Worm (Caenorhabditis elegans) whole organism, young adult: ENCODE results near the gene ubq-2.

Experiments
- B0261.1 ChIP-seq: sonication (generic microtip); optimal IDR thresholded peaks from 2 replicates; lab custom pipeline; 2016; ENCODE audit warnings: mild to moderate bottlenecking, missing genetic modification characterization, moderate library complexity, missing compliant biosample characterization
- B0336.3 ChIP-seq: fragments of 200-800 bp; sonication (Bioruptor generic); IDR thresholded peaks from 2 replicates; pipeline ENCODE4 v1.3.6; 2022; ENCODE audit warnings: missing genetic modification characterization, missing compliant biosample characterization
- C06A6.2 ChIP-seq: fragments of 200-800 bp; sonication (Bioruptor generic); conservative IDR thresholded peaks from 2 replicates; pipeline ENCODE4 v1.3.6; 2022; ENCODE audit warnings: missing genetic modification characterization, missing compliant biosample characterization
- D2030.7 ChIP-seq: fragments of 200-800 bp; sonication (Bioruptor generic); IDR thresholded peaks from 2 replicates; pipeline ENCODE4 v1.3.6; 2022; ENCODE audit warnings: missing genetic modification reagents, missing genetic modification characterization, missing compliant biosample characterization
- F23B12.7 ChIP-seq: sonication (generic microtip); optimal IDR thresholded peaks from 2 replicates; lab custom pipeline; 2017; ENCODE audit warnings: missing genetic modification characterization, mild to moderate bottlenecking, missing compliant biosample characterization, antibody characterized with exemption, moderate library complexity; ENCODE audit not compliant: insufficient read depth
- F33H1.4 ChIP-seq: fragments of 200-800 bp; sonication (Bioruptor generic); IDR thresholded peaks from 2 replicates; pipeline ENCODE4 v1.3.6; 2022; ENCODE audit warnings: missing genetic modification reagents, missing genetic modification characterization, missing compliant biosample characterization
- F37B4.10 ChIP-seq: fragments of 200-800 bp; sonication (Bioruptor generic); IDR thresholded peaks from 2 replicates; pipeline ENCODE4 v1.3.6; 2022; ENCODE audit warnings: missing genetic modification characterization, missing compliant biosample characterization
- F49E8.2 ChIP-seq: sonication (generic microtip); optimal IDR thresholded peaks from 3 replicates; lab custom pipeline; 2017; ENCODE audit warnings: missing genetic modification characterization, mild to moderate bottlenecking, missing compliant biosample characterization, antibody characterized with exemption, moderate library complexity; ENCODE audit not compliant: insufficient read depth
- K11D2.4 ChIP-seq: fragments of 200-800 bp; sonication (Bioruptor generic); IDR thresholded peaks from 2 replicates; pipeline ENCODE4 v1.3.6; 2022; ENCODE audit warnings: missing genetic modification reagents, missing genetic modification characterization, missing compliant biosample characterization
- Y53G8AR.9 ChIP-seq: fragments of 200-800 bp; sonication (Bioruptor generic); conservative IDR thresholded peaks from 2 replicates; pipeline ENCODE4 v1.3.6; 2022; ENCODE audit warnings: missing genetic modification reagents, missing genetic modification characterization, missing compliant biosample characterization
- Y95B8A.8 ChIP-seq: fragments of 200-800 bp; sonication (Bioruptor generic); IDR thresholded peaks from 2 replicates; pipeline ENCODE4 v1.3.6; 2022; ENCODE audit warnings: missing genetic modification reagents, missing genetic modification characterization, missing compliant biosample characterization
- ama-1 ChIP-seq, 3 experiments: fragments of 150-350 bp in 1 of 3; sonication (generic microtip) in 2 of 3; optimal IDR thresholded peaks; 2 replicates each; lab custom pipeline; 2014 to 2018; ENCODE audit warnings: missing biosample characterization in 2 of 3, missing genetic modification characterization in 2 of 3, missing genetic modification reagents in 2 of 3
- aptf-2 ChIP-seq: fragments of 200-800 bp; sonication (Bioruptor generic); conservative IDR thresholded peaks from 2 replicates; pipeline ENCODE4 v1.3.6; 2022; ENCODE audit warnings: missing genetic modification reagents, missing genetic modification characterization, missing compliant biosample characterization
- attf-6 ChIP-seq: fragments of 200-800 bp; sonication (Bioruptor generic); IDR thresholded peaks from 2 replicates; pipeline ENCODE4 v1.3.6; 2022; ENCODE audit warnings: missing genetic modification reagents, missing genetic modification characterization, missing compliant biosample characterization
- ccch-3 ChIP-seq: fragments of 200-800 bp; sonication (Bioruptor generic); optimal IDR thresholded peaks from 2 replicates; lab custom pipeline; 2018; ENCODE audit warnings: mild to moderate bottlenecking, missing genetic modification characterization, missing compliant biosample characterization
- cebp-1 ChIP-seq, 2 experiments: fragments of 200-800 bp in 1 of 2; sonication (Bioruptor generic) in 1 of 2; sonication (generic microtip) in 1 of 2; IDR thresholded peaks in 1 of 2; optimal IDR thresholded peaks in 1 of 2; 2 replicates each; pipeline versions ENCODE4 v1.3.6 to Lab custom; 2017 to 2022; ENCODE audit warnings: missing compliant biosample characterization in 2 of 2, missing genetic modification characterization in 2 of 2, mild to moderate bottlenecking in 1 of 2, missing genetic modification reagents in 1 of 2, moderate library complexity in 1 of 2
- cebp-2 ChIP-seq: fragments of 200-800 bp; sonication (Bioruptor generic); IDR thresholded peaks from 2 replicates; pipeline ENCODE4 v1.3.6; 2022; ENCODE audit warnings: missing genetic modification characterization, missing compliant biosample characterization
- ceh-27 ChIP-seq: fragments of 200-800 bp; sonication (Bioruptor generic); optimal IDR thresholded peaks from 2 replicates; lab custom pipeline; 2018; ENCODE audit warnings: mild to moderate bottlenecking, missing genetic modification characterization, moderate library complexity, missing compliant biosample characterization
- chd-7 ChIP-seq: sonication (generic microtip); optimal IDR thresholded peaks from 2 replicates; lab custom pipeline; 2016; ENCODE audit warnings: mild to moderate bottlenecking, missing genetic modification characterization, moderate library complexity, missing compliant biosample characterization
- dox-1 ChIP-seq: fragments of 200-800 bp; sonication (Bioruptor generic); IDR thresholded peaks from 2 replicates; pipeline ENCODE4 v1.3.6; 2022; ENCODE audit warnings: missing genetic modification reagents, missing genetic modification characterization, missing compliant biosample characterization
- dpl-1 ChIP-seq: fragments of 150-350 bp; optimal IDR thresholded peaks from 2 replicates; lab custom pipeline; 2014; ENCODE audit warnings: missing biosample characterization, missing genetic modification reagents, missing genetic modification characterization
- egrh-3 ChIP-seq: fragments of 200-800 bp; sonication (Bioruptor generic); IDR thresholded peaks from 2 replicates; pipeline ENCODE4 v1.3.6; 2022; ENCODE audit warnings: missing genetic modification reagents, missing genetic modification characterization, missing compliant biosample characterization
- ekl-4 ChIP-seq: fragments of 200-800 bp; sonication (Bioruptor generic); IDR thresholded peaks from 2 replicates; pipeline ENCODE4 v1.3.6; 2022; ENCODE audit warnings: missing genetic modification reagents, missing genetic modification characterization, missing compliant biosample characterization
- him-1 ChIP-seq: sonication (generic microtip); optimal IDR thresholded peaks from 2 replicates; lab custom pipeline; 2016; ENCODE audit warnings: missing genotype, missing genetic modification reagents, missing genetic modification characterization, missing compliant biosample characterization
- hmg-1.2 ChIP-seq: fragments of 200-800 bp; sonication (Bioruptor generic); IDR thresholded peaks from 2 replicates; pipeline ENCODE4 v1.3.6; 2022; ENCODE audit warnings: missing genetic modification reagents, missing genetic modification characterization, missing compliant biosample characterization
- hmg-20 ChIP-seq: fragments of 200-800 bp; sonication (Bioruptor generic); IDR thresholded peaks from 2 replicates; pipeline ENCODE4 v1.3.6; 2022; ENCODE audit warnings: missing genetic modification reagents, missing genetic modification characterization, missing compliant biosample characterization
- lin-35 ChIP-seq, 3 experiments: fragments of 150-350 bp in 2 of 3; sonication (generic microtip) in 1 of 3; optimal IDR thresholded peaks; 2 replicates each; lab custom pipeline; 2014 to 2018; ENCODE audit warnings: missing biosample characterization in 3 of 3, missing genetic modification characterization in 3 of 3, missing genetic modification reagents in 3 of 3
- lin-40 ChIP-seq: sonication (generic microtip); optimal IDR thresholded peaks from 2 replicates; lab custom pipeline; 2016; ENCODE audit warnings: missing genetic modification characterization, mild to moderate bottlenecking, missing compliant biosample characterization, missing genotype, missing genetic modification reagents
- lin-54 ChIP-seq: fragments of 200-800 bp; sonication (Bioruptor generic); optimal IDR thresholded peaks from 2 replicates; lab custom pipeline; 2018; ENCODE audit warnings: mild to moderate bottlenecking, missing genetic modification characterization, missing compliant biosample characterization
- lir-1 ChIP-seq: fragments of 200-800 bp; sonication (Bioruptor generic); conservative IDR thresholded peaks from 2 replicates; pipeline ENCODE4 v1.3.6; 2022; ENCODE audit warnings: missing genetic modification reagents, missing genetic modification characterization, missing compliant biosample characterization
- nfya-2 ChIP-seq: fragments of 200-800 bp; sonication (Bioruptor generic); IDR thresholded peaks from 2 replicates; pipeline ENCODE4 v1.3.6; 2022; ENCODE audit warnings: missing genetic modification reagents, missing genetic modification characterization, missing compliant biosample characterization
- nfyb-1 ChIP-seq: fragments of 200-800 bp; sonication (Bioruptor generic); IDR thresholded peaks from 2 replicates; pipeline ENCODE4 v1.3.6; 2022; ENCODE audit warnings: missing genetic modification reagents, missing genetic modification characterization, missing compliant biosample characterization
- pbrm-1 ChIP-seq: fragments of 200-800 bp; sonication (Bioruptor generic); IDR thresholded peaks from 2 replicates; pipeline ENCODE4 v1.3.6; 2022; ENCODE audit warnings: missing genetic modification reagents, missing genetic modification characterization, missing compliant biosample characterization
- pha-4 ChIP-seq: fragments of 150-350 bp; sonication (generic microtip); optimal IDR thresholded peaks from 2 replicates; lab custom pipeline; 2014; ENCODE audit warnings: missing biosample characterization, missing genetic modification reagents, missing genetic modification characterization
- rcor-1 ChIP-seq: fragments of 200-800 bp; sonication (Bioruptor generic); IDR thresholded peaks from 2 replicates; pipeline ENCODE4 v1.3.6; 2022; ENCODE audit warnings: missing genetic modification reagents, missing genetic modification characterization, missing compliant biosample characterization
- rec-8 ChIP-seq, 2 experiments: sonication (generic microtip); optimal IDR thresholded peaks; 2 replicates each; lab custom pipeline; 2016; ENCODE audit warnings: mild to moderate bottlenecking in 2 of 2, missing genetic modification characterization in 2 of 2, missing genetic modification reagents in 2 of 2, missing genotype in 2 of 2, missing biosample characterization in 1 of 2, missing compliant biosample characterization in 1 of 2, moderate library complexity in 1 of 2
- repo-1 ChIP-seq: sonication (generic microtip); optimal IDR thresholded peaks from 2 replicates; lab custom pipeline; 2017; ENCODE audit warnings: mild to moderate bottlenecking, missing genetic modification characterization, missing compliant biosample characterization
- rpc-1 ChIP-seq, 2 experiments: fragments of 150-350 bp in 1 of 2; sonication (generic microtip) in 1 of 2; optimal IDR thresholded peaks; 2 replicates each; lab custom pipeline; 2014 to 2018; ENCODE audit warnings: missing biosample characterization in 1 of 2, missing genetic modification characterization in 1 of 2, missing genetic modification reagents in 1 of 2, missing genotype in 1 of 2
- sdz-38 ChIP-seq: sonication (generic microtip); optimal IDR thresholded peaks from 2 replicates; lab custom pipeline; 2016; ENCODE audit warnings: missing genotype, missing genetic modification characterization, missing compliant biosample characterization
- snpc-3.4 ChIP-seq: sonication (generic microtip); optimal IDR thresholded peaks from 2 replicates; lab custom pipeline; 2017; ENCODE audit warnings: missing genetic modification characterization, mild to moderate bottlenecking, missing compliant biosample characterization, antibody characterized with exemption, moderate library complexity, missing genotype, missing genetic modification reagents
- sptf-2 ChIP-seq: fragments of 200-800 bp; sonication (Bioruptor generic); optimal IDR thresholded peaks from 2 replicates; lab custom pipeline; 2018; ENCODE audit warnings: mild to moderate bottlenecking, missing genetic modification characterization, missing compliant biosample characterization
- tbp1 ChIP-seq: fragments of 200-800 bp; sonication (Bioruptor generic); optimal IDR thresholded peaks from 2 replicates; lab custom pipeline; 2018; ENCODE audit warnings: mild to moderate bottlenecking, missing genetic modification characterization, missing compliant biosample characterization
- xnd-1 ChIP-seq: sonication (generic microtip); optimal IDR thresholded peaks from 2 replicates; lab custom pipeline; 2016; ENCODE audit warnings: missing genotype, missing genetic modification reagents, missing genetic modification characterization, missing compliant biosample characterization
- ztf-18 ChIP-seq: sonication (generic microtip); optimal IDR thresholded peaks from 2 replicates; lab custom pipeline; 2016; ENCODE audit warnings: missing genotype, mild to moderate bottlenecking, missing genetic modification characterization, missing compliant biosample characterization
- ztf-28 ChIP-seq: fragments of 200-800 bp; sonication (Bioruptor generic); IDR thresholded peaks from 2 replicates; pipeline ENCODE4 v1.3.6; 2022; ENCODE audit warnings: missing genetic modification reagents, missing genetic modification characterization, missing compliant biosample characterization

ubq-2 gene

ce11 chrIII:12978473-12979174 lies at the start of gene ubq-2, which contains the start of gene frg-1:
Gene ubq-2, minus strand, starts transcription at chrIII:12978523.
Gene frg-1, plus strand, starts transcription at chrIII:12979162.
- TF ChIP-seq ztf-28 (GFP tag; lab: Robert Waterston, UW) = 0 out of 2 replicates have a peak, but pooled peaks have one; percentile 32
- peak; percentile 10 for TF ChIP-seq rpc-1 (optimal IDR thresholded peaks at IDR 0.05; lab: Kevin White, UChicago)
- no peak for TF ChIP-seq rpc-1 (tag; optimal IDR thresholded peaks at IDR 0.05; lab: Kevin White, UChicago)
- peak; percentile 43 for TF ChIP-seq hmg-1.2 (GFP tag; lab: Robert Waterston, UW)
- TF ChIP-seq xnd-1 = peak; percentile 64
- TF ChIP-seq F49E8.2 (tag; lab: Kevin White, UChicago) = peak; percentile 72
- TF ChIP-seq attf-6 (GFP tag; lab: Robert Waterston, UW) = 0 out of 2 replicates have a peak, but pooled peaks have one; percentile 11
- TF ChIP-seq chd-7 = peak; percentile 4
- peak; percentile 79 for TF ChIP-seq D2030.7
- peak; percentile 61 for TF ChIP-seq ceh-27
- no peak for TF ChIP-seq B0261.1 (tag; lab: Kevin White, UChicago)
- 0 out of 2 replicates have a peak, but pooled peaks have one; percentile 65 for TF ChIP-seq Y95B8A.8
- peak; percentile 77 for TF ChIP-seq Y53G8AR.9 (GFP tag; lab: Robert Waterston, UW)
- TF ChIP-seq repo-1 = no peak
- peak; percentile 84 for TF ChIP-seq lin-40 (tag; lab: Kevin White, UChicago)
- peak; percentile 46; the same call in 1 of the 2 replicates for TF ChIP-seq hmg-20 (GFP tag; lab: Robert Waterston, UW)
- no peak for TF ChIP-seq nfya-2 (GFP tag; lab: Robert Waterston, UW)
- no peak for TF ChIP-seq sdz-38
- no peak for TF ChIP-seq cebp-2 (GFP tag; lab: Robert Waterston, UW)
- TF ChIP-seq ama-1 (optimal IDR thresholded peaks at IDR 0.05; lab: Kevin White, UChicago) = no peak
- no peak for TF ChIP-seq ama-1 (GFP tag; optimal IDR thresholded peaks at IDR 0.05; lab: Kevin White, UChicago)
- TF ChIP-seq nfyb-1 (GFP tag; lab: Robert Waterston, UW) = peak; percentile 86
- TF ChIP-seq C06A6.2 (GFP tag; lab: Robert Waterston, UW) = no peak
- TF ChIP-seq ccch-3 = no peak
- peak; percentile 89 for TF ChIP-seq lin-54 (GFP tag; lab: Kevin White, UChicago)
- TF ChIP-seq K11D2.4 = peak; percentile 77
- TF ChIP-seq F23B12.7 = peak; percentile 60
- no peak for TF ChIP-seq F37B4.10
- TF ChIP-seq ekl-4 (GFP tag; lab: Robert Waterston, UW) = peak; percentile 67
- peak; percentile 80 for TF ChIP-seq rcor-1 (GFP tag; lab: Robert Waterston, UW)
- peak; percentile 32 for TF ChIP-seq snpc-3.4 (tag; lab: Kevin White, UChicago)
- peak; percentile 60 for TF ChIP-seq pha-4
- TF ChIP-seq aptf-2 (GFP tag; lab: Robert Waterston, UW) = no peak
- peak; percentile 89 for TF ChIP-seq dox-1 (GFP tag; lab: Robert Waterston, UW)
- peak; percentile 58; the same call in 1 of the 2 replicates for TF ChIP-seq egrh-3 (GFP tag; lab: Robert Waterston, UW)
- TF ChIP-seq sptf-2 (GFP tag; lab: Kevin White, UChicago) = no peak
- TF ChIP-seq tbp1 = peak; percentile 66
- TF ChIP-seq F33H1.4 = peak; percentile 98
- no peak for TF ChIP-seq ztf-18 (tag; lab: Kevin White, UChicago)
- peak; percentile 55; the same call in 1 of the 2 replicates for TF ChIP-seq B0336.3
- TF ChIP-seq dpl-1 (GFP tag; lab: Kevin White, UChicago) = peak; percentile 65
- TF ChIP-seq rec-8 (tag; optimal IDR thresholded peaks at IDR 0.05; lab: Kevin White, UChicago) = peak in 1 of 2 experiments; percentile 15
- peak; percentile 80 for TF ChIP-seq pbrm-1 (GFP tag; lab: Robert Waterston, UW)
- TF ChIP-seq lir-1 (GFP tag; lab: Robert Waterston, UW) = peak; percentile 43; the same call in 1 of the 2 replicates
- TF ChIP-seq lin-35 (GFP tag; optimal IDR thresholded peaks at IDR 0.05; lab: Kevin White, UChicago) = peak in 2 of 3 experiments; percentile 22 to 70
- TF ChIP-seq cebp-1 (GFP tag; IDR thresholded peaks at IDR 0.05; lab: Robert Waterston, UW) = no peak
- peak; percentile 78 for TF ChIP-seq cebp-1 (tag; optimal IDR thresholded peaks at IDR 0.05; lab: Kevin White, UChicago)
- TF ChIP-seq him-1 (tag; lab: Kevin White, UChicago) = peak; percentile 51
